Worm (Caenorhabditis elegans) whole organism, L3 larva: ENCODE results near the gene C26B9.6.

ENCODE experiments used
- R02D3.7 ChIP-seq: fragments of 150-350 bp; optimal IDR thresholded peaks from 2 replicates; lab custom pipeline; 2014; ENCODE audit warnings: missing biosample characterization, missing genetic modification characterization
- ZK546.5 ChIP-seq: sonication (generic microtip); optimal IDR thresholded peaks from 2 replicates; lab custom pipeline; 2017; ENCODE audit warnings: missing biosample characterization, missing genetic modification characterization
- aly-2 ChIP-seq: fragments of 150-350 bp; optimal IDR thresholded peaks from 2 replicates; lab custom pipeline; 2014; ENCODE audit warnings: missing biosample characterization, missing genetic modification characterization
- ama-1 ChIP-seq: fragments of 150-350 bp; optimal IDR thresholded peaks from 2 replicates; lab custom pipeline; 2018
- ceh-16 ChIP-seq: sonication (generic microtip); optimal IDR thresholded peaks from 2 replicates; lab custom pipeline; 2017; ENCODE audit warnings: missing biosample characterization, missing genetic modification characterization
- ceh-28 ChIP-seq: fragments of 150-350 bp; optimal IDR thresholded peaks from 2 replicates; lab custom pipeline; 2014; ENCODE audit warnings: missing biosample characterization, missing genetic modification reagents, missing genetic modification characterization
- ceh-82 ChIP-seq: fragments of 150-350 bp; optimal IDR thresholded peaks from 2 replicates; lab custom pipeline; 2014; ENCODE audit warnings: missing biosample characterization, missing genetic modification characterization
- ceh-9 ChIP-seq: sonication (generic microtip); optimal IDR thresholded peaks from 2 replicates; lab custom pipeline; 2018; ENCODE audit warnings: missing biosample characterization, missing genetic modification characterization
- daf-12 ChIP-seq: fragments of 150-350 bp; optimal IDR thresholded peaks from 2 replicates; lab custom pipeline; 2014; ENCODE audit warnings: missing biosample characterization, missing genetic modification reagents, missing genetic modification characterization
- egl-27 ChIP-seq: sonication (generic microtip); optimal IDR thresholded peaks from 4 replicates; lab custom pipeline; 2017; ENCODE audit warnings: missing biosample characterization, missing genetic modification reagents, missing genetic modification characterization
- egl-5 ChIP-seq: fragments of 150-350 bp; optimal IDR thresholded peaks from 2 replicates; lab custom pipeline; 2017; ENCODE audit warnings: missing biosample characterization, missing genetic modification reagents, missing genetic modification characterization, inconsistent platforms
- elt-1 ChIP-seq: fragments of 150-350 bp; optimal IDR thresholded peaks from 2 replicates; lab custom pipeline; 2014; ENCODE audit warnings: missing biosample characterization, missing genetic modification characterization
- elt-2 ChIP-seq: sonication (generic microtip); optimal IDR thresholded peaks from 2 replicates; lab custom pipeline; 2016; ENCODE audit warnings: missing genetic modification reagents, mild to moderate bottlenecking, missing genetic modification characterization, missing compliant biosample characterization
- elt-3 ChIP-seq, 3 experiments: fragments of 150-350 bp in 1 of 3; sonication (generic microtip) in 2 of 3; optimal IDR thresholded peaks; 2 replicates in 2 of 3; 4 replicates in 1 of 3; lab custom pipeline; 2014 to 2017; ENCODE audit warnings: missing biosample characterization in 3 of 3, missing genetic modification characterization in 3 of 3
- eor-1 ChIP-seq, 2 experiments: fragments of 150-350 bp; optimal IDR thresholded peaks; 2 replicates each; lab custom pipeline; 2014 to 2018; ENCODE audit warnings: missing biosample characterization in 2 of 2, missing genetic modification characterization in 2 of 2
- fkh-10 ChIP-seq: sonication (generic microtip); optimal IDR thresholded peaks from 2 replicates; lab custom pipeline; 2017; ENCODE audit warnings: missing biosample characterization, missing genetic modification reagents, missing genetic modification characterization
- fkh-2 ChIP-seq: fragments of 150-350 bp; optimal IDR thresholded peaks from 2 replicates; lab custom pipeline; 2014; ENCODE audit warnings: missing biosample characterization, missing genetic modification reagents, missing genetic modification characterization
- fos-1 ChIP-seq: fragments of 150-350 bp; optimal IDR thresholded peaks from 2 replicates; lab custom pipeline; 2014; ENCODE audit warnings: missing biosample characterization, missing genetic modification characterization
- hmg-11 ChIP-seq: sonication (generic microtip); optimal IDR thresholded peaks from 2 replicates; lab custom pipeline; 2016; ENCODE audit warnings: missing genetic modification characterization, missing compliant biosample characterization
- jun-1 ChIP-seq: fragments of 150-350 bp; optimal IDR thresholded peaks from 2 replicates; lab custom pipeline; 2014; ENCODE audit warnings: missing biosample characterization, missing genetic modification reagents, missing genetic modification characterization
- lin-15B ChIP-seq: fragments of 150-350 bp; optimal IDR thresholded peaks from 2 replicates; lab custom pipeline; 2014; ENCODE audit warnings: missing biosample characterization, missing genetic modification characterization
- lin-39 ChIP-seq: fragments of 150-350 bp; optimal IDR thresholded peaks from 2 replicates; lab custom pipeline; 2018; ENCODE audit warnings: missing biosample characterization, missing genetic modification reagents, missing genetic modification characterization
- lsy-12 ChIP-seq: sonication (generic microtip); optimal IDR thresholded peaks from 2 replicates; lab custom pipeline; 2016; ENCODE audit warnings: mild to moderate bottlenecking, missing genetic modification characterization, missing compliant biosample characterization
- mdl-1 ChIP-seq: fragments of 150-350 bp; optimal IDR thresholded peaks from 2 replicates; lab custom pipeline; 2014; ENCODE audit warnings: missing biosample characterization, missing genetic modification characterization
- mml-1 ChIP-seq: fragments of 150-350 bp; sonication (generic microtip); optimal IDR thresholded peaks from 3 replicates; lab custom pipeline; 2014; ENCODE audit warnings: missing biosample characterization, missing genetic modification characterization
- nfya-1 ChIP-seq: sonication (generic microtip); optimal IDR thresholded peaks from 2 replicates; lab custom pipeline; 2017; ENCODE audit warnings: missing genetic modification characterization, mild to moderate bottlenecking, missing compliant biosample characterization, antibody characterized with exemption, moderate library complexity; ENCODE audit not compliant: insufficient read depth
- nhr-11 ChIP-seq: fragments of 150-350 bp; optimal IDR thresholded peaks from 2 replicates; lab custom pipeline; 2014; ENCODE audit warnings: missing biosample characterization, missing genetic modification characterization
- nhr-12 ChIP-seq: fragments of 150-350 bp; optimal IDR thresholded peaks from 2 replicates; lab custom pipeline; 2014; ENCODE audit warnings: missing biosample characterization, missing genetic modification characterization
- nhr-23 ChIP-seq: fragments of 150-350 bp; optimal IDR thresholded peaks from 2 replicates; lab custom pipeline; 2014; ENCODE audit warnings: missing biosample characterization, missing genetic modification reagents, missing genetic modification characterization
- nhr-237 ChIP-seq: fragments of 150-350 bp; optimal IDR thresholded peaks from 2 replicates; lab custom pipeline; 2014; ENCODE audit warnings: missing biosample characterization, missing genetic modification characterization
- nhr-25 ChIP-seq: sonication (generic microtip); optimal IDR thresholded peaks from 2 replicates; lab custom pipeline; 2017; ENCODE audit warnings: missing biosample characterization, missing genetic modification characterization
- nhr-28 ChIP-seq: fragments of 150-350 bp; optimal IDR thresholded peaks from 2 replicates; lab custom pipeline; 2014; ENCODE audit warnings: missing biosample characterization, missing genetic modification characterization
- nhr-43 ChIP-seq: sonication (generic microtip); optimal IDR thresholded peaks from 2 replicates; lab custom pipeline; 2016; ENCODE audit warnings: mild to moderate bottlenecking, missing genetic modification characterization, missing compliant biosample characterization; ENCODE audit not compliant: poor library complexity, severe bottlenecking
- nhr-67 ChIP-seq: fragments of 150-350 bp; optimal IDR thresholded peaks from 2 replicates; lab custom pipeline; 2014; ENCODE audit warnings: missing biosample characterization, missing genetic modification characterization
- nhr-76 ChIP-seq: fragments of 150-350 bp; sonication (generic microtip); optimal IDR thresholded peaks from 5 replicates; lab custom pipeline; 2014; ENCODE audit warnings: missing biosample characterization, missing genetic modification characterization
- nhr-77 ChIP-seq: fragments of 150-350 bp; optimal IDR thresholded peaks from 2 replicates; lab custom pipeline; 2014; ENCODE audit warnings: missing biosample characterization, missing genetic modification characterization
- pha-4 ChIP-seq: fragments of 150-350 bp; optimal IDR thresholded peaks from 2 replicates; lab custom pipeline; 2014; ENCODE audit warnings: missing biosample characterization, missing genetic modification reagents, missing genetic modification characterization
- pqm-1 ChIP-seq: fragments of 150-350 bp; optimal IDR thresholded peaks from 2 replicates; lab custom pipeline; 2017; ENCODE audit warnings: missing biosample characterization, missing genetic modification characterization, inconsistent platforms
- sea-2 ChIP-seq: fragments of 150-350 bp; sonication (generic microtip); optimal IDR thresholded peaks from 4 replicates; lab custom pipeline; 2014; ENCODE audit warnings: missing biosample characterization, missing genetic modification reagents, missing genetic modification characterization
- snpc-4 ChIP-seq: fragments of 150-350 bp; optimal IDR thresholded peaks from 2 replicates; lab custom pipeline; 2014; ENCODE audit warnings: missing biosample characterization, missing genetic modification characterization
- tbx-2 ChIP-seq: sonication (generic microtip); optimal IDR thresholded peaks from 2 replicates; lab custom pipeline; 2016; ENCODE audit warnings: mild to moderate bottlenecking, missing genetic modification characterization, missing compliant biosample characterization
- unc-39 ChIP-seq: sonication (generic microtip); optimal IDR thresholded peaks from 4 replicates; lab custom pipeline; 2017; ENCODE audit warnings: missing biosample characterization, missing genetic modification characterization
- unc-62 ChIP-seq: fragments of 150-350 bp; sonication (generic microtip); optimal IDR thresholded peaks from 4 replicates; lab custom pipeline; 2014; ENCODE audit warnings: missing biosample characterization, missing genetic modification reagents, missing genetic modification characterization
- zag-1 ChIP-seq: fragments of 150-350 bp; optimal IDR thresholded peaks from 2 replicates; lab custom pipeline; 2014; ENCODE audit warnings: missing biosample characterization, missing genetic modification characterization
- ztf-11 ChIP-seq: fragments of 150-350 bp; optimal IDR thresholded peaks from 2 replicates; lab custom pipeline; 2014; ENCODE audit warnings: missing biosample characterization, missing genetic modification characterization
- ztf-4 ChIP-seq: fragments of 150-350 bp; optimal IDR thresholded peaks from 2 replicates; lab custom pipeline; 2014; ENCODE audit warnings: missing biosample characterization, missing genetic modification characterization

C26B9.6 gene

DNA sequence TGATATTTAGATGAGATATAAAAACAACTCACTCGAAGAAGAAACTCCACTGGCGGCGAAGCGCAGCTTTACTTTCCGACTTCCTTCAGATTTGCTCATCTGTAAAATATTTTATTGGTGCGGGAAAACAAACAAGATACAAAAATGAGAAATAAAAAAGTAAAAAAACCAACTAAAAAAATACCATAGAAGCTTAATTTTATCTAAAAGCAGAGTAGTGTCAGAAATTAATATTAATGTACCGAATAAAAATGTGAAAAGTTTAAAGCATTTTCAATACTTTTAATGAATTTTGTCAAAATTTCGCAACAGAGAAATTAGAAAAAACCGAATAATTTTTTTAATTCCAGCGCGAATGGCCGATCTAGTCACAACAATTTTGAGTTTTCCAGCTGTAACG, 12.0 kb downstream of the C26B9.6 start, which contains the start of gene sto-2:
TSS of gene sto-2 (minus strand) at position 101 of the 400 bp plus-strand sequence.
- no peak for TF ChIP-seq nhr-28 (tag; lab: Kevin White, UChicago)
- no peak for TF ChIP-seq egl-27 (tag; lab: Kevin White, UChicago)
- no peak for TF ChIP-seq nhr-77 (tag; lab: Kevin White, UChicago)
- no peak for TF ChIP-seq elt-2
- no peak for TF ChIP-seq egl-5 (tag; lab: Kevin White, UChicago)
- TF ChIP-seq jun-1 (tag; lab: Kevin White, UChicago): no peak
- TF ChIP-seq tbx-2: no peak
- no peak for TF ChIP-seq ceh-28 (tag; lab: Kevin White, UChicago)
- TF ChIP-seq ZK546.5 (tag; lab: Kevin White, UChicago): no peak
- TF ChIP-seq nhr-67 (tag; lab: Kevin White, UChicago): no peak
- TF ChIP-seq nfya-1: no peak
- no peak for TF ChIP-seq fkh-10 (GFP tag; lab: Kevin White, UChicago)
- no peak for TF ChIP-seq pqm-1 (tag; lab: Kevin White, UChicago)
- TF ChIP-seq snpc-4 (tag; lab: Kevin White, UChicago): no peak
- TF ChIP-seq nhr-76 (tag; lab: Kevin White, UChicago): no peak
- TF ChIP-seq fkh-2: no peak
- no peak for TF ChIP-seq nhr-11
- TF ChIP-seq, all 47 proteins: peak for 0

DNA sequence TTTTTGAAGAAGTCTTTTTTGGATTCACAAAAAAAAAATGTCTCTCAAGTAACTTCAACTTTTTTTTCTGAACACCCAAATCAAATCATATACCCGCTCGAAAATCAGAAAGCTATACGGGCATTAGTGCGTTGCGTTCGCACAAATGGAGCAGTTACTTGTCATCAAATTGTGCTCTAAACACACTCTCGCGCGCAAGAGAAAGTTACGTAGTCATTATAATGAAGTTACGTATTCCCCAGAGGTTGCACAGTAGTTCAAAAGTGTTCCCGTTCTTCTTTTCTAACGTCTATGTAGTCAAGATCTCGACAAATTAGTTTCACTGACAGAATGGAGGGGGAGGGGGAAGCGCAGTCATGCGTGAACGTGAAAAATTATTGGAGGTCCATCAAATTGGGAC, 13.7 kb downstream of the C26B9.6 start:
- no peak for TF ChIP-seq elt-2
- no peak for TF ChIP-seq nhr-67 (tag; lab: Kevin White, UChicago)
- no peak for TF ChIP-seq unc-62 (GFP tag; lab: Kevin White, UChicago)
- TF ChIP-seq ceh-82 (tag; lab: Kevin White, UChicago): no peak
- no peak for TF ChIP-seq unc-39 (tag; lab: Kevin White, UChicago)
- TF ChIP-seq lin-15B (tag; lab: Kevin White, UChicago): no peak
- TF ChIP-seq zag-1: no peak
- no peak for TF ChIP-seq tbx-2
- no peak for TF ChIP-seq ceh-9 (tag; lab: Kevin White, UChicago)
- TF ChIP-seq fos-1 (tag; lab: Kevin White, UChicago): no peak
- TF ChIP-seq R02D3.7: no peak
- no peak for TF ChIP-seq nhr-237 (tag; lab: Kevin White, UChicago)

DNA sequence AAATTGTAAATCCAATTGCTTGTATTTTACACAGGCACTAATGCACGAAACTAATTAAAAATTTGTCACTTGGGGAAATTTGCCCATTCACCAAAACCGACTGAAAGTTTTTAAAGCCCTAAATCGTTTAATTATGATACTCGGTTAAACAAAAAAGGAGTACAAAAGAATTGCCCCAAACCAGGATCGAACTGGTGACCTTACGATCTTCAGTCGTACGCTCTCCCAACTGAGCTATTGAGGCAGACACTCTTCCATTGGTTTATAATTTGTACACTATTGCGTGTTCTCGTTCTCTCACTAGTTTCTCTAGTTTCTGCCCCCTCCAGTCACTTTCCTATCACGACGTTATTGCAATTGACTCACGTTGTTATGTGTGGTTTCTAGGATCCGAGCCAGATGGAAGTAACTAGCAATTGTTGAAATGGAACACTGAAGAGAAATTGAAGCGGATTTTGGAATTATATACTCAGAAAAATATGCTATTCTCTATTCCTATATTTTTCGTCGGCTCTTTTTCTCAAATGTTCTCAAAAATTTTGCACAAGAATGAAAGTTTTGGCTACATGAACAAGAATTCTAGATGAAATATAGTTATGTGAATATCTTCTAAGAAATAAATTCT, 15.9 kb downstream of the C26B9.6 start:
- TF ChIP-seq ztf-11 (tag; lab: Kevin White, UChicago): no peak
- peak; percentile 11 for TF ChIP-seq lin-39
- TF ChIP-seq nhr-67 (tag; lab: Kevin White, UChicago): no peak
- TF ChIP-seq nhr-43 (tag; lab: Kevin White, UChicago): peak; percentile 69
- no peak for TF ChIP-seq unc-39 (tag; lab: Kevin White, UChicago)
- TF ChIP-seq egl-5 (tag; lab: Kevin White, UChicago): no peak
- TF ChIP-seq hmg-11 (tag; lab: Kevin White, UChicago): peak; percentile 65
- no peak for TF ChIP-seq nhr-11
- TF ChIP-seq nfya-1: peak; percentile 36
- peak; percentile 46 for TF ChIP-seq tbx-2
- TF ChIP-seq ceh-9 (tag; lab: Kevin White, UChicago): no peak
- peak; percentile 34 for TF ChIP-seq nhr-77 (tag; lab: Kevin White, UChicago)
- TF ChIP-seq nhr-12: no peak
- TF ChIP-seq mml-1 (tag; lab: Kevin White, UChicago): no peak
- TF ChIP-seq pha-4 (tag; lab: Kevin White, UChicago): no peak
- TF ChIP-seq unc-62 (GFP tag; lab: Kevin White, UChicago): no peak
- no peak for TF ChIP-seq nhr-76 (tag; lab: Kevin White, UChicago)
- TF ChIP-seq elt-2: peak; percentile 28
- no peak for TF ChIP-seq pqm-1 (tag; lab: Kevin White, UChicago)
- TF ChIP-seq lsy-12 (tag; lab: Kevin White, UChicago): peak; percentile 25
- TF ChIP-seq nhr-237 (tag; lab: Kevin White, UChicago): no peak
- no peak for TF ChIP-seq elt-3 (tag; optimal IDR thresholded peaks at IDR 0.05; lab: Kevin White, UChicago)
- no peak for TF ChIP-seq ceh-16
- TF ChIP-seq elt-1 (tag; lab: Kevin White, UChicago): no peak
- peak; percentile 15 for TF ChIP-seq snpc-4 (tag; lab: Kevin White, UChicago)
- no peak for TF ChIP-seq aly-2 (tag; lab: Kevin White, UChicago)
- no peak for TF ChIP-seq ama-1 (lab: Kevin White, UChicago)
- no peak for TF ChIP-seq nhr-23
- no peak for TF ChIP-seq ceh-82 (tag; lab: Kevin White, UChicago)
- TF ChIP-seq fkh-2: no peak
- no peak for TF ChIP-seq ZK546.5 (tag; lab: Kevin White, UChicago)
- no peak for TF ChIP-seq mdl-1
- no peak for TF ChIP-seq egl-27 (tag; lab: Kevin White, UChicago)
- no peak for TF ChIP-seq eor-1 (tag; optimal IDR thresholded peaks at IDR 0.05; lab: Kevin White, UChicago)
- no peak for TF ChIP-seq R02D3.7
- no peak for TF ChIP-seq zag-1
- TF ChIP-seq jun-1 (tag; lab: Kevin White, UChicago): no peak
- no peak for TF ChIP-seq ztf-4
- TF ChIP-seq daf-12 (tag; lab: Kevin White, UChicago): no peak
- TF ChIP-seq lin-15B (tag; lab: Kevin White, UChicago): no peak
- TF ChIP-seq nhr-25 (tag; lab: Kevin White, UChicago): no peak
- no peak for TF ChIP-seq sea-2 (GFP tag; lab: Kevin White, UChicago)
- TF ChIP-seq fkh-10 (GFP tag; lab: Kevin White, UChicago): no peak
